Worm (Caenorhabditis elegans) whole organism, mixed stage, embryonic: ENCODE measurements around the gene Y45G5AM.5.

Experiments
- elt-3 ChIP-seq: fragments of 150-350 bp; optimal IDR thresholded peaks from 2 replicates; lab custom pipeline; 2014; ENCODE audit warnings: missing biosample characterization, missing genetic modification characterization
- nhr-76 ChIP-seq: sonication (generic microtip); optimal IDR thresholded peaks from 2 replicates; lab custom pipeline; 2017; ENCODE audit warnings: missing biosample characterization, missing genetic modification characterization
- unc-39 ChIP-seq: fragments of 150-350 bp; optimal IDR thresholded peaks from 2 replicates; lab custom pipeline; 2014; ENCODE audit warnings: missing biosample characterization, missing genetic modification characterization

DNA sequence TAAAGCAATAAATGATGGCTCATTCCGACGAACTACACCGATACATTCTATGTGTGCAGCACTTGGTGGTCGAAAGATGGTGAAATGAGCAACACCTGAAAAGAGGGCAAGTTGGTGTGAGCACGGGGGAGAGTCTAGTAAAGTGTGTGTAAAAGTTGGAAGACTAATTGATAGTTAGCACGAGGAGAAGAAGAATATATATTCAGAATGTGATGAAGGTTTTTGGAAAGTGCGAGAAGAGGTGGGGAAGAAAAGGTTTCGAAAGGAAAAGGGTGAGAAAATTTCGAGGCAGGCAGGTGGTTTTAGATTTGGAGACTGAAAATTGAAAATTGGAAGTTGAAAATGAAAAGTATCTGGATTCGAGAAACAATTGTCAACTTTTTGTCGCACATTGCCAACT is 8.0 kb upstream of the Y45G5AM.5 start, which contains the start of gene Y45G5AM.6:
- TF ChIP-seq unc-39 = no peak
- TF ChIP-seq elt-3 = no peak
- no peak for TF ChIP-seq nhr-76 (tag; lab: Kevin White, UChicago)
